Worm (Caenorhabditis elegans) whole organism, L4 larva: ENCODE measurements around the gene pros-1.

Experiments
- D1046.2 ChIP-seq: fragments of 200-800 bp; sonication (Bioruptor generic); IDR thresholded peaks from 2 replicates; pipeline ENCODE4 v1.3.6; 2022; ENCODE audit warnings: missing genetic modification characterization, missing compliant biosample characterization
- Y75B8A.6 ChIP-seq: fragments of 200-800 bp; sonication (Bioruptor generic); IDR thresholded peaks from 2 replicates; pipeline ENCODE4 v1.3.6; 2022; ENCODE audit warnings: missing genetic modification reagents, missing genetic modification characterization, missing compliant biosample characterization
- ama-1 ChIP-seq: fragments of 150-350 bp; optimal IDR thresholded peaks from 2 replicates; lab custom pipeline; 2014; ENCODE audit warnings: inconsistent platforms, mixed read lengths
- ceh-32 ChIP-seq: sonication (generic microtip); optimal IDR thresholded peaks from 2 replicates; lab custom pipeline; 2016; ENCODE audit warnings: mild to moderate bottlenecking, missing genetic modification characterization, missing compliant biosample characterization; ENCODE audit not compliant: poor library complexity
- dmd-9 ChIP-seq: fragments of 200-800 bp; sonication (Bioruptor generic); IDR thresholded peaks from 2 replicates; pipeline ENCODE4 v1.3.6; 2022; ENCODE audit warnings: missing genetic modification reagents, missing genetic modification characterization, missing compliant biosample characterization
- madf-5 ChIP-seq, 2 experiments: fragments of 200-800 bp; sonication (Bioruptor generic); IDR thresholded peaks; 2 replicates each; pipeline ENCODE4 v1.3.6; 2022; ENCODE audit warnings: missing compliant biosample characterization in 2 of 2, missing genetic modification characterization in 2 of 2
- nhr-28 ChIP-seq: fragments of 150-350 bp; optimal IDR thresholded peaks from 2 replicates; lab custom pipeline; 2014; ENCODE audit warnings: missing biosample characterization, missing genetic modification characterization
- pha-4 ChIP-seq, 2 experiments: fragments of 150-350 bp in 1 of 2; fragments of 200-800 bp in 1 of 2; sonication (Bioruptor generic) in 1 of 2; IDR thresholded peaks in 1 of 2; optimal IDR thresholded peaks in 1 of 2; 2 replicates each; pipeline versions ENCODE4 v1.3.6 to Lab custom; 2014 to 2022; ENCODE audit warnings: missing genetic modification characterization in 2 of 2, missing genetic modification reagents in 2 of 2, missing biosample characterization in 1 of 2, missing compliant biosample characterization in 1 of 2
- pqm-1 ChIP-seq: sonication (generic microtip); optimal IDR thresholded peaks from 2 replicates; lab custom pipeline; 2017; ENCODE audit warnings: missing biosample characterization, missing genetic modification characterization
- snpc-4 ChIP-seq: fragments of 150-350 bp; optimal IDR thresholded peaks from 2 replicates; lab custom pipeline; 2014; ENCODE audit warnings: missing biosample characterization, missing genetic modification characterization
- spr-1 ChIP-seq: sonication (generic microtip); optimal IDR thresholded peaks from 2 replicates; lab custom pipeline; 2016; ENCODE audit warnings: mild to moderate bottlenecking, missing genetic modification characterization, missing compliant biosample characterization
- tra-1 ChIP-seq: fragments of 200-800 bp; sonication (Bioruptor generic); IDR thresholded peaks from 2 replicates; pipeline ENCODE4 v1.3.6; 2022; ENCODE audit warnings: missing genetic modification reagents, missing genetic modification characterization, missing compliant biosample characterization

DNA sequence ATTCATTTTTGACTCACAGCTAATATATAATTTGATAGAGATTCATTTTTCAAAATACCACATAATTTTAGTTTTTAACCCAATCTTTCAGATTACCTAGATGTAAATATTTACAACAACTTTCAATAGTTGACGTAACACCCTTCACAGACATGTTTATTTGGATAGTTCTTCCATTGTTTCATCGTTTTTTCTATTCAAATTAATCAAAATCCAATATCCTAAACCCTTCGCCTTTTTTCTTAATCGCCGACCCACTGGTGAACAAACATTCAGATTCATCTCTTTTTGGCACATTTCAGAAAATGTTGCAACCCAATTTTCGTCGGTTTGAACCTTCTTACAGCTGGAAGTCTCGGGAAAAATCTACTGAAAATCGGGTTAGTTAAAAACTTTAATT lies 31.9 kb downstream of the pros-1 start, which contains the start of gene K06H7.1:
- TF ChIP-seq Y75B8A.6 (GFP tag; lab: Robert Waterston, UW) (no peak), ceh-32 (tag; lab: Kevin White, UChicago) (no peak), pqm-1 (tag; lab: Kevin White, UChicago) (no peak), spr-1 (no peak), pha-4 (GFP tag; IDR thresholded peaks at IDR 0.05; lab: Robert Waterston, UW) (no peak), pha-4 (tag; optimal IDR thresholded peaks at IDR 0.05; lab: Kevin White, UChicago) (no peak), ama-1 (no peak), tra-1 (GFP tag; lab: Robert Waterston, UW) (no peak), dmd-9 (GFP tag; lab: Robert Waterston, UW) (no peak), snpc-4 (tag; lab: Kevin White, UChicago) (no peak), nhr-28 (tag; lab: Kevin White, UChicago) (no peak), madf-5 (GFP tag; IDR thresholded peaks at IDR 0.05; lab: Robert Waterston, UW) (no peak), D1046.2 (no peak)
